Worm (Caenorhabditis elegans) whole organism, L1 larva: Measurements from ENCODE around the gene F58B4.3.

Source experiments
- C04F5.9 ChIP-seq: sonication (generic microtip); optimal IDR thresholded peaks from 2 replicates; lab custom pipeline; 2016; ENCODE audit warnings: missing genetic modification characterization, missing compliant biosample characterization
- F16B12.6 ChIP-seq: fragments of 150-350 bp; optimal IDR thresholded peaks from 2 replicates; lab custom pipeline; 2014; ENCODE audit warnings: missing biosample characterization, missing genetic modification characterization
- Y116A8C.19 ChIP-seq: sonication (generic microtip); optimal IDR thresholded peaks from 2 replicates; lab custom pipeline; 2016; ENCODE audit warnings: missing compliant biosample characterization, missing genetic modification characterization, borderline replicate concordance
- aha-1 ChIP-seq: fragments of 150-350 bp; optimal IDR thresholded peaks from 2 replicates; lab custom pipeline; 2014; ENCODE audit warnings: missing biosample characterization, missing genetic modification characterization
- aly-2 ChIP-seq: fragments of 150-350 bp; optimal IDR thresholded peaks from 2 replicates; lab custom pipeline; 2014; ENCODE audit warnings: missing biosample characterization, missing genetic modification characterization
- ama-1 ChIP-seq: fragments of 150-350 bp; optimal IDR thresholded peaks from 2 replicates; lab custom pipeline; 2014
- ceh-8 ChIP-seq: fragments of 200-800 bp; sonication (Bioruptor generic); optimal IDR thresholded peaks from 2 replicates; lab custom pipeline; 2018; ENCODE audit warnings: mild to moderate bottlenecking, missing genetic modification characterization, moderate library complexity, missing compliant biosample characterization
- ceh-88 ChIP-seq: fragments of 200-800 bp; sonication (Bioruptor generic); IDR thresholded peaks from 2 replicates; pipeline ENCODE4 v1.3.6; 2022; ENCODE audit warnings: missing genetic modification characterization, missing compliant biosample characterization
- ces-1 ChIP-seq: fragments of 150-350 bp; optimal IDR thresholded peaks from 2 replicates; lab custom pipeline; 2014; ENCODE audit warnings: missing biosample characterization, missing genetic modification reagents, missing genetic modification characterization
- dpl-1 ChIP-seq, 3 experiments: fragments of 150-350 bp in 2 of 3; sonication (generic microtip) in 1 of 3; optimal IDR thresholded peaks; 2 replicates each; lab custom pipeline; 2014 to 2017; ENCODE audit warnings: missing biosample characterization in 3 of 3, missing genetic modification characterization in 3 of 3, missing genetic modification reagents in 3 of 3
- dsc-1 ChIP-seq: sonication (generic microtip); optimal IDR thresholded peaks from 2 replicates; lab custom pipeline; 2016; ENCODE audit warnings: mild to moderate bottlenecking, missing genetic modification characterization, missing compliant biosample characterization
- efl-1 ChIP-seq, 4 experiments: fragments of 150-350 bp; optimal IDR thresholded peaks in 3 of 4; peaks in 1 of 4; 1 replicate in 1 of 4; 2 replicates in 3 of 4; lab custom pipeline; 2014; ENCODE audit warnings: missing biosample characterization in 2 of 4, missing genetic modification characterization in 2 of 4, missing genetic modification reagents in 2 of 4
- efl-3 ChIP-seq: fragments of 200-800 bp; sonication (Bioruptor generic); optimal IDR thresholded peaks from 2 replicates; lab custom pipeline; 2018; ENCODE audit warnings: mild to moderate bottlenecking, missing genetic modification characterization, missing compliant biosample characterization
- egl-13 ChIP-seq: sonication (generic microtip); optimal IDR thresholded peaks from 2 replicates; lab custom pipeline; 2016; ENCODE audit warnings: missing genotype, missing genetic modification reagents, missing genetic modification characterization, missing compliant biosample characterization
- elt-2 ChIP-seq: sonication (generic microtip); optimal IDR thresholded peaks from 2 replicates; lab custom pipeline; 2016; ENCODE audit warnings: missing genetic modification characterization, mild to moderate bottlenecking, inconsistent platforms, missing compliant biosample characterization, missing genetic modification reagents
- elt-3 ChIP-seq, 6 experiments: fragments of 150-350 bp in 1 of 6; sonication (generic microtip); optimal IDR thresholded peaks; 2 replicates each; lab custom pipeline; 2017 to 2018; ENCODE audit warnings: missing biosample characterization in 6 of 6, missing genetic modification characterization in 6 of 6, inconsistent platforms in 1 of 6
- ets-5 ChIP-seq: fragments of 200-800 bp; sonication (Bioruptor generic); IDR thresholded peaks from 2 replicates; pipeline ENCODE4 v1.3.6; 2022; ENCODE audit warnings: missing genetic modification characterization, missing compliant biosample characterization
- fos-1 ChIP-seq: fragments of 150-350 bp; optimal IDR thresholded peaks from 2 replicates; lab custom pipeline; 2014; ENCODE audit warnings: missing biosample characterization, missing genetic modification characterization
- hlh-4 ChIP-seq: sonication (generic microtip); optimal IDR thresholded peaks from 2 replicates; lab custom pipeline; 2016; ENCODE audit warnings: mild to moderate bottlenecking, missing genetic modification characterization, missing compliant biosample characterization
- irx-1 ChIP-seq: sonication (generic microtip); optimal IDR thresholded peaks from 2 replicates; lab custom pipeline; 2016; ENCODE audit warnings: missing genetic modification characterization, missing compliant biosample characterization
- isw-1 ChIP-seq: fragments of 200-800 bp; sonication (Bioruptor generic); IDR thresholded peaks from 2 replicates; pipeline ENCODE4 v1.3.6; 2022; ENCODE audit warnings: missing genetic modification characterization, missing compliant biosample characterization
- jun-1 ChIP-seq: fragments of 150-350 bp; optimal IDR thresholded peaks from 2 replicates; lab custom pipeline; 2014; ENCODE audit warnings: missing biosample characterization, missing genetic modification reagents, missing genetic modification characterization
- lin-13 ChIP-seq: fragments of 150-350 bp; optimal IDR thresholded peaks from 2 replicates; lab custom pipeline; 2014; ENCODE audit warnings: missing biosample characterization, missing genetic modification reagents, missing genetic modification characterization
- lin-14 ChIP-seq: fragments of 200-800 bp; sonication (Bioruptor generic); optimal IDR thresholded peaks from 2 replicates; lab custom pipeline; 2018; ENCODE audit warnings: mild to moderate bottlenecking, missing genetic modification characterization, moderate library complexity, missing compliant biosample characterization
- lsy-2 ChIP-seq, 2 experiments: fragments of 150-350 bp; optimal IDR thresholded peaks; 2 replicates each; lab custom pipeline; 2014; ENCODE audit warnings: missing biosample characterization in 2 of 2, missing genetic modification characterization in 2 of 2
- mab-9 ChIP-seq: fragments of 200-800 bp; sonication (Bioruptor generic); IDR thresholded peaks from 2 replicates; pipeline ENCODE4 v1.3.6; 2022; ENCODE audit warnings: missing genetic modification reagents, missing genetic modification characterization, missing compliant biosample characterization
- nhr-11 ChIP-seq: fragments of 150-350 bp; optimal IDR thresholded peaks from 2 replicates; lab custom pipeline; 2014; ENCODE audit warnings: missing biosample characterization, missing genetic modification characterization
- nhr-12 ChIP-seq: sonication (generic microtip); optimal IDR thresholded peaks from 2 replicates; lab custom pipeline; 2017; ENCODE audit warnings: missing biosample characterization, missing genetic modification characterization
- nhr-20 ChIP-seq: sonication (generic microtip); optimal IDR thresholded peaks from 2 replicates; lab custom pipeline; 2016; ENCODE audit warnings: mild to moderate bottlenecking, missing genetic modification characterization, missing compliant biosample characterization
- nhr-237 ChIP-seq: fragments of 150-350 bp; optimal IDR thresholded peaks from 2 replicates; lab custom pipeline; 2014; ENCODE audit warnings: missing biosample characterization, missing genetic modification characterization
- nhr-28 ChIP-seq: fragments of 150-350 bp; optimal IDR thresholded peaks from 2 replicates; lab custom pipeline; 2014; ENCODE audit warnings: missing biosample characterization, missing genetic modification characterization
- nhr-47 ChIP-seq: sonication (generic microtip); optimal IDR thresholded peaks from 2 replicates; lab custom pipeline; 2016; ENCODE audit warnings: mild to moderate bottlenecking, missing genetic modification characterization, moderate library complexity, missing compliant biosample characterization
- nhr-71 ChIP-seq: sonication (generic microtip); optimal IDR thresholded peaks from 2 replicates; lab custom pipeline; 2016; ENCODE audit warnings: mild to moderate bottlenecking, missing genetic modification characterization, moderate library complexity, missing compliant biosample characterization
- nhr-76 ChIP-seq: sonication (generic microtip); optimal IDR thresholded peaks from 2 replicates; lab custom pipeline; 2017; ENCODE audit warnings: missing biosample characterization, missing genetic modification characterization
- nhr-84 ChIP-seq: sonication (generic microtip); optimal IDR thresholded peaks from 2 replicates; lab custom pipeline; 2017; ENCODE audit warnings: missing biosample characterization, missing genetic modification characterization
- nhr-90 ChIP-seq: sonication (generic microtip); optimal IDR thresholded peaks from 2 replicates; lab custom pipeline; 2016; ENCODE audit warnings: mild to moderate bottlenecking, missing genetic modification characterization, missing compliant biosample characterization; ENCODE audit not compliant: poor library complexity
- pqm-1 ChIP-seq: sonication (generic microtip); optimal IDR thresholded peaks from 3 replicates; lab custom pipeline; 2017; ENCODE audit warnings: missing biosample characterization, missing genetic modification characterization
- snpc-4 ChIP-seq: fragments of 150-350 bp; optimal IDR thresholded peaks from 2 replicates; lab custom pipeline; 2014; ENCODE audit warnings: missing biosample characterization, missing genetic modification characterization
- snu-23 ChIP-seq: sonication (generic microtip); optimal IDR thresholded peaks from 2 replicates; lab custom pipeline; 2016; ENCODE audit warnings: missing genetic modification characterization, missing compliant biosample characterization
- swsn-7 ChIP-seq: sonication (generic microtip); optimal IDR thresholded peaks from 2 replicates; lab custom pipeline; 2016; ENCODE audit warnings: missing genetic modification characterization, missing compliant biosample characterization
- tbx-2 ChIP-seq: sonication (generic microtip); optimal IDR thresholded peaks from 2 replicates; lab custom pipeline; 2016; ENCODE audit warnings: missing genetic modification characterization, missing compliant biosample characterization
- unc-130 ChIP-seq: fragments of 150-350 bp; optimal IDR thresholded peaks from 2 replicates; lab custom pipeline; 2017; ENCODE audit warnings: missing biosample characterization, missing genetic modification characterization, inconsistent platforms
- unc-30 ChIP-seq: sonication (generic microtip); optimal IDR thresholded peaks from 2 replicates; lab custom pipeline; 2017; ENCODE audit warnings: missing biosample characterization, missing genetic modification characterization
- unc-86 ChIP-seq: sonication (generic microtip); optimal IDR thresholded peaks from 2 replicates; lab custom pipeline; 2016; ENCODE audit warnings: missing genetic modification characterization, missing compliant biosample characterization
- unc-98 ChIP-seq: fragments of 200-800 bp; sonication (Bioruptor generic); IDR thresholded peaks from 2 replicates; pipeline ENCODE4 v1.3.6; 2022; ENCODE audit warnings: missing genetic modification characterization, missing compliant biosample characterization
- vab-15 ChIP-seq: sonication (generic microtip); optimal IDR thresholded peaks from 2 replicates; lab custom pipeline; 2017; ENCODE audit warnings: missing genotype, mild to moderate bottlenecking, missing genetic modification characterization, missing compliant biosample characterization
- xbp-1 ChIP-seq: sonication (generic microtip); optimal IDR thresholded peaks from 2 replicates; lab custom pipeline; 2016; ENCODE audit warnings: missing genetic modification characterization, missing compliant biosample characterization
- zag-1 ChIP-seq: fragments of 150-350 bp; optimal IDR thresholded peaks from 2 replicates; lab custom pipeline; 2014; ENCODE audit warnings: missing biosample characterization, missing genetic modification characterization
- zip-4 ChIP-seq: fragments of 200-800 bp; sonication (Bioruptor generic); optimal IDR thresholded peaks from 2 replicates; lab custom pipeline; 2018; ENCODE audit warnings: mild to moderate bottlenecking, missing genetic modification characterization, moderate library complexity, missing compliant biosample characterization
- ztf-4 ChIP-seq: fragments of 150-350 bp; optimal IDR thresholded peaks from 2 replicates; lab custom pipeline; 2014; ENCODE audit warnings: missing biosample characterization, missing genetic modification characterization

The F58B4.3 gene

DNA sequence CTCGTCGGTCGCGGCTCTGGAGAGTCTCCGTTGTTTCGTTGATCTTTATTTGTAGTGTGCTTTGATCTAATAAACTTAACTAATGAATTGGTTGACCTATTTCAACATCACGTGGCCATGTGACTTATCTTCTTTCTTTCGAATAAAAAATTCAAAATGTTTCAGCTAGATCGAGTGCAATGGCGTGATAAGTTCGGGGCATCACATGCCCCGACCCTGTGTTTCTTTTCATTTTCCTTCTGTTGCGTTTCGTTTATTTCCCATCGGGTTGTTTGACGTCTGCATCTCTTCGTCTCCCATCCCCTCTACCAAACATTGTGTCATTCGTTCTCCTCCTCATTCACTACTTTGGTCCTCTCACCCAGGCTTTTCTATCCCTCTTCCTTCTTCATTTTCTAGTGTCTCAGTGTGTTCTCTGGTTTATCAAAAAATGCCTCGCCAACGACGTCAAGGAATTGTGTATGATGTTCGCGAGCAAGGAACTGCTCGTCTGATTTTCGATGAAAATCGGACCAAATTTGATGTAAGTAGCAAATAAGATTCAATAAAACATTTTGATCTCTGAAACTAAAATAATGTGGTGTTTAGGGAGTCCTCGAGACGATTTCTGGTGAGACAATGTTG, 22.2 kb downstream of the F58B4.3 start, which contains the start of gene F17C11.4 (continued):
- TF ChIP-seq F16B12.6 (tag; lab: Kevin White, UChicago): no peak
- no peak for TF ChIP-seq aha-1
- TF ChIP-seq lin-13: peak; percentile 78
- TF ChIP-seq egl-13: peak; percentile 61
- TF ChIP-seq ceh-8: peak; percentile 59
- TF ChIP-seq efl-3: no peak
- TF ChIP-seq pqm-1 (tag; lab: Kevin White, UChicago): no peak
- peak; percentile 99 for TF ChIP-seq nhr-71
- peak; percentile 84 for TF ChIP-seq ztf-4 (tag; lab: Kevin White, UChicago)
- TF ChIP-seq ceh-88 (GFP tag; lab: Robert Waterston, UW): 0 out of 2 replicates have a peak, but pooled peaks have one; percentile 17
- TF ChIP-seq hlh-4 (tag; lab: Kevin White, UChicago): no peak
- TF ChIP-seq nhr-76 (tag; lab: Kevin White, UChicago): no peak
- peak; percentile 98 for TF ChIP-seq vab-15 (tag; lab: Kevin White, UChicago)
- peak; percentile 67 for TF ChIP-seq dsc-1 (tag; lab: Kevin White, UChicago)
- TF ChIP-seq Y116A8C.19 (tag; lab: Kevin White, UChicago): no peak
- TF ChIP-seq snpc-4 (tag; lab: Kevin White, UChicago): peak; percentile 71
- TF ChIP-seq nhr-84 (tag; lab: Kevin White, UChicago): no peak
- TF ChIP-seq aly-2: no peak
- peak; percentile 21 for TF ChIP-seq zip-4 (GFP tag; lab: Kevin White, UChicago)
- TF ChIP-seq unc-86 (tag; lab: Kevin White, UChicago): peak; percentile 56
- peak; percentile 75 for TF ChIP-seq elt-2 (tag; lab: Kevin White, UChicago)
- TF ChIP-seq nhr-90 (tag; lab: Kevin White, UChicago): peak; percentile 83
- no peak for TF ChIP-seq ets-5
- TF ChIP-seq xbp-1 (tag; lab: Kevin White, UChicago): peak; percentile 74
- peak; percentile 54; the same call in 1 of the 2 replicates for TF ChIP-seq mab-9 (GFP tag; lab: Robert Waterston, UW)
- no peak for TF ChIP-seq unc-30 (tag; lab: Kevin White, UChicago)
- peak; percentile 98 for TF ChIP-seq unc-130 (tag; lab: Kevin White, UChicago)
- peak; percentile 77 for TF ChIP-seq swsn-7
- peak; percentile 96 for TF ChIP-seq lin-14 (GFP tag; lab: Kevin White, UChicago)
- peak; percentile 97 for TF ChIP-seq nhr-20 (tag; lab: Kevin White, UChicago)
- TF ChIP-seq irx-1 (tag; lab: Kevin White, UChicago): peak; percentile 72
- TF ChIP-seq nhr-11 (tag; lab: Kevin White, UChicago): peak; percentile 42
- TF ChIP-seq tbx-2 (tag; lab: Kevin White, UChicago): peak; percentile 88
- TF ChIP-seq nhr-237: no peak
- peak; percentile 57; the same call in 1 of the 2 replicates for TF ChIP-seq unc-98 (GFP tag; lab: Robert Waterston, UW)
- peak; percentile 80 to 81 for TF ChIP-seq lsy-2 (tag; optimal IDR thresholded peaks at IDR 0.05; lab: Kevin White, UChicago)
- no peak for TF ChIP-seq nhr-12 (tag; lab: Kevin White, UChicago)
- TF ChIP-seq elt-3 (tag; optimal IDR thresholded peaks at IDR 0.05; lab: Kevin White, UChicago): peak in 2 of 6 experiments; percentile 39 to 84
- peak; percentile 48 to 63 (median 55) for TF ChIP-seq dpl-1 (GFP tag; optimal IDR thresholded peaks at IDR 0.05; lab: Kevin White, UChicago)

- peak; percentile 41 for TF ChIP-seq nhr-20 (tag; lab: Kevin White, UChicago)
- TF ChIP-seq ets-5: no peak
- TF ChIP-seq hlh-4 (tag; lab: Kevin White, UChicago): no peak
- TF ChIP-seq ztf-4 (tag; lab: Kevin White, UChicago): peak; percentile 19
- TF ChIP-seq nhr-71: peak; percentile 67
- TF ChIP-seq tbx-2 (tag; lab: Kevin White, UChicago): no peak
- peak; percentile 38 for TF ChIP-seq snu-23 (GFP tag; lab: Kevin White, UChicago)
- TF ChIP-seq jun-1: no peak
- TF ChIP-seq ceh-88 (GFP tag; lab: Robert Waterston, UW): 0 out of 2 replicates have a peak, but pooled peaks have one; percentile 21
- peak; percentile 47 for TF ChIP-seq nhr-47 (tag; lab: Kevin White, UChicago)
- TF ChIP-seq fos-1 (tag; lab: Kevin White, UChicago): no peak
- no peak for TF ChIP-seq Y116A8C.19 (tag; lab: Kevin White, UChicago)
- no peak for TF ChIP-seq ces-1 (GFP tag; lab: Kevin White, UChicago)
- no peak for TF ChIP-seq isw-1 (GFP tag; lab: Robert Waterston, UW)
- TF ChIP-seq efl-1 (optimal IDR thresholded peaks at IDR 0.05; lab: Kevin White, UChicago): peak in 1 of 2 experiments; percentile 4
- peak in 1 of 2 experiments; percentile 80 for TF ChIP-seq efl-1 (GFP tag; optimal IDR thresholded peaks at IDR 0.05 in 1 of 2; lab: Kevin White, UChicago)
- no peak for TF ChIP-seq ama-1 (lab: Kevin White, UChicago)
- no peak for TF ChIP-seq nhr-28 (tag; lab: Kevin White, UChicago)
- no peak for TF ChIP-seq zag-1 (tag; lab: Kevin White, UChicago)
- no peak for TF ChIP-seq C04F5.9 (tag; lab: Kevin White, UChicago)
Observed at ce11 chrV:10953471-10954155, 24.0 kb downstream of the F58B4.3 start.
